Worm (Caenorhabditis elegans) whole organism, L4 larva: ENCODE data around the gene slc-36.1.

Source experiments
- egl-27 ChIP-seq: sonication (generic microtip); optimal IDR thresholded peaks from 3 replicates; lab custom pipeline; 2017; ENCODE audit warnings: missing biosample characterization, missing genetic modification reagents, missing genetic modification characterization
- mep-1 ChIP-seq: fragments of 150-350 bp; sonication (generic microtip); optimal IDR thresholded peaks from 3 replicates; lab custom pipeline; 2014; ENCODE audit warnings: missing biosample characterization, missing genetic modification characterization

ce11 chrIII:13258752-13259151, 48.5 kb upstream of the slc-36.1 start:
- TF ChIP-seq mep-1 (no peak), egl-27 (tag; lab: Kevin White, UChicago) (no peak)
